Fruit fly (Drosophila melanogaster) whole organism, embryonic: Measurements from ENCODE around the gene CG33490.

Experiments
- B-H1 ChIP-seq: fragments of 200-800 bp; sonication (Bioruptor generic); IDR thresholded peaks from 3 replicates; pipeline ENCODE4 v1.3.6; 2022; ENCODE audit warnings: missing biosample characterization, missing genetic modification characterization
- CG10274 ChIP-seq: fragments of 200-800 bp; sonication (Bioruptor generic); optimal IDR thresholded peaks from 3 replicates; lab custom pipeline; 2017; ENCODE audit warnings: missing biosample characterization, mild to moderate bottlenecking, missing genetic modification characterization
- CG10431 ChIP-seq: fragments of 200-800 bp; sonication (Bioruptor generic); optimal IDR thresholded peaks from 3 replicates; lab custom pipeline; 2018; ENCODE audit warnings: missing biosample characterization, mild to moderate bottlenecking, missing genetic modification characterization
- CG11247 ChIP-seq: fragments of 200-800 bp; sonication (Bioruptor generic); IDR thresholded peaks from 2 replicates; pipeline ENCODE4 v1.3.6; 2022; ENCODE audit warnings: missing biosample characterization, missing genetic modification characterization
- CG13424 ChIP-seq: fragments of 200-800 bp; sonication (Bioruptor generic); optimal IDR thresholded peaks from 2 replicates; lab custom pipeline; 2019; ENCODE audit warnings: missing biosample characterization, mild to moderate bottlenecking, missing genetic modification characterization, moderate library complexity
- CG16815 ChIP-seq: fragments of 200-800 bp; sonication (Bioruptor generic); optimal IDR thresholded peaks from 3 replicates; lab custom pipeline; 2017; ENCODE audit warnings: missing biosample characterization, mild to moderate bottlenecking, missing genetic modification characterization
- CG16863 ChIP-seq: fragments of 200-800 bp; sonication (Bioruptor generic); optimal IDR thresholded peaks from 3 replicates; lab custom pipeline; 2016; ENCODE audit warnings: missing biosample characterization, missing genetic modification characterization
- CG17385 ChIP-seq: fragments of 200-800 bp; sonication (Bioruptor generic); optimal IDR thresholded peaks from 3 replicates; lab custom pipeline; 2018; ENCODE audit warnings: missing biosample characterization, mild to moderate bottlenecking, missing genetic modification characterization
- CG2202 ChIP-seq: fragments of 200-800 bp; sonication (Bioruptor generic); optimal IDR thresholded peaks from 2 replicates; lab custom pipeline; 2018; ENCODE audit warnings: missing biosample characterization, mild to moderate bottlenecking, missing genetic modification characterization
- CG2678 ChIP-seq: fragments of 200-800 bp; sonication (Bioruptor generic); optimal IDR thresholded peaks from 3 replicates; lab custom pipeline; 2019; ENCODE audit warnings: missing biosample characterization, mild to moderate bottlenecking, missing genetic modification characterization, moderate library complexity
- CG30431 ChIP-seq: fragments of 200-800 bp; sonication (Bioruptor generic); optimal IDR thresholded peaks from 2 replicates; lab custom pipeline; 2017; ENCODE audit warnings: missing biosample characterization, missing genetic modification characterization
- CG31224 ChIP-seq: fragments of 200-800 bp; sonication (Bioruptor generic); IDR thresholded peaks from 2 replicates; pipeline ENCODE4 v1.3.6; 2022; ENCODE audit warnings: missing biosample characterization, missing genetic modification characterization
- CG3407 ChIP-seq: fragments of 200-800 bp; sonication (Bioruptor generic); optimal IDR thresholded peaks from 2 replicates; lab custom pipeline; 2018; ENCODE audit warnings: missing biosample characterization, mild to moderate bottlenecking, missing genetic modification characterization
- CG4404 ChIP-seq: fragments of 200-800 bp; sonication (Bioruptor generic); IDR thresholded peaks from 2 replicates; pipeline ENCODE4 v1.3.6; 2022; ENCODE audit warnings: missing biosample characterization, missing genetic modification characterization
- CG4424 ChIP-seq: fragments of 200-800 bp; sonication (Bioruptor generic); optimal IDR thresholded peaks from 3 replicates; lab custom pipeline; 2016; ENCODE audit warnings: missing biosample characterization, missing genetic modification characterization
- CG4854 ChIP-seq: fragments of 200-800 bp; sonication (Bioruptor generic); optimal IDR thresholded peaks from 2 replicates; lab custom pipeline; 2016; ENCODE audit warnings: missing biosample characterization, missing genetic modification characterization, inconsistent platforms
- CG5180 ChIP-seq: fragments of 200-800 bp; sonication (Bioruptor generic); optimal IDR thresholded peaks from 3 replicates; lab custom pipeline; 2017; ENCODE audit warnings: missing biosample characterization, missing genetic modification characterization, mild to moderate bottlenecking, moderate library complexity, missing genetic modification reagents
- CG9437 ChIP-seq: fragments of 200-800 bp; sonication (Bioruptor generic); optimal IDR thresholded peaks from 2 replicates; lab custom pipeline; 2018; ENCODE audit warnings: missing biosample characterization, mild to moderate bottlenecking, missing genetic modification characterization
- D ChIP-seq, 2 experiments: fragments of 200-800 bp in 1 of 2; fragments of >200 bp in 1 of 2; sonication (Bioruptor generic) in 1 of 2; optimal IDR thresholded peaks; 2 replicates in 1 of 2; 3 replicates in 1 of 2; lab custom pipeline; 2017; ENCODE audit warnings: mild to moderate bottlenecking in 1 of 2, missing biosample characterization in 1 of 2, missing genetic modification characterization in 1 of 2, missing genetic modification reagents in 1 of 2
- D19B ChIP-seq: fragments of 200-800 bp; sonication (Bioruptor generic); optimal IDR thresholded peaks from 2 replicates; lab custom pipeline; 2017; ENCODE audit warnings: missing biosample characterization, mild to moderate bottlenecking, missing genetic modification characterization
- Gsc ChIP-seq: fragments of 200-800 bp; sonication (Bioruptor generic); IDR thresholded peaks from 2 replicates; pipeline ENCODE4 v1.3.6; 2022; ENCODE audit warnings: missing biosample characterization, missing genetic modification characterization
- HLH54F ChIP-seq: fragments of 200-800 bp; sonication (Bioruptor generic); optimal IDR thresholded peaks from 3 replicates; lab custom pipeline; 2016; ENCODE audit warnings: missing biosample characterization, missing genetic modification characterization
- Hmx ChIP-seq: fragments of 200-800 bp; sonication (Bioruptor generic); optimal IDR thresholded peaks from 2 replicates; lab custom pipeline; 2016; ENCODE audit warnings: missing biosample characterization, missing genetic modification characterization
- Hsf ChIP-seq: fragments of 200-800 bp; sonication (Bioruptor generic); optimal IDR thresholded peaks from 3 replicates; lab custom pipeline; 2016; ENCODE audit warnings: missing biosample characterization, missing genetic modification characterization
- MTF-1 ChIP-seq: fragments of 200-800 bp; sonication (Bioruptor generic); optimal IDR thresholded peaks from 2 replicates; lab custom pipeline; 2018; ENCODE audit warnings: missing biosample characterization, mild to moderate bottlenecking, missing genetic modification characterization, borderline replicate concordance
- Mad ChIP-seq: fragments of 200-800 bp; sonication (Bioruptor generic); optimal IDR thresholded peaks from 2 replicates; lab custom pipeline; 2016; ENCODE audit warnings: missing biosample characterization, missing genetic modification characterization
- Med ChIP-seq: fragments of 200-800 bp; sonication (Bioruptor generic); peaks from one replicate; lab custom pipeline; 2016; ENCODE audit warnings: missing biosample characterization, missing genetic modification characterization, mild to moderate bottlenecking, inconsistent platforms, moderate library complexity
- Nf-YA ChIP-seq: fragments of 200-800 bp; sonication (Bioruptor generic); IDR thresholded peaks from 2 replicates; pipeline ENCODE4 v1.3.6; 2022; ENCODE audit warnings: missing biosample characterization, missing genetic modification characterization
- PHDP ChIP-seq: fragments of 200-800 bp; sonication (Bioruptor generic); optimal IDR thresholded peaks from 3 replicates; lab custom pipeline; 2018; ENCODE audit warnings: missing biosample characterization, mild to moderate bottlenecking, missing genetic modification characterization, moderate library complexity
- Usf ChIP-seq: fragments of 200-800 bp; sonication (Bioruptor generic); optimal IDR thresholded peaks from 2 replicates; lab custom pipeline; 2017; ENCODE audit warnings: missing genotype, missing biosample characterization, missing genetic modification characterization
- Xrp1 ChIP-seq: fragments of 200-800 bp; sonication (Bioruptor generic); IDR thresholded peaks from 2 replicates; pipeline ENCODE4 v1.3.6; 2022; ENCODE audit warnings: missing biosample characterization, missing genetic modification characterization
- chn ChIP-seq: fragments of 200-800 bp; sonication (Bioruptor generic); optimal IDR thresholded peaks from 2 replicates; lab custom pipeline; 2016; ENCODE audit warnings: missing biosample characterization, missing genetic modification characterization
- fd64A ChIP-seq: fragments of 200-800 bp; sonication (Bioruptor generic); optimal IDR thresholded peaks from 3 replicates; lab custom pipeline; 2018; ENCODE audit warnings: missing biosample characterization, mild to moderate bottlenecking, missing genetic modification characterization
- fd96Cb ChIP-seq: fragments of 200-800 bp; sonication (Bioruptor generic); optimal IDR thresholded peaks from 2 replicates; lab custom pipeline; 2018; ENCODE audit warnings: missing biosample characterization, mild to moderate bottlenecking, missing genetic modification characterization, moderate library complexity
- ind ChIP-seq: fragments of 200-800 bp; sonication (Bioruptor generic); optimal IDR thresholded peaks from 3 replicates; lab custom pipeline; 2016; ENCODE audit warnings: missing biosample characterization, missing genetic modification characterization
- kah ChIP-seq: fragments of 200-800 bp; sonication (Bioruptor generic); optimal IDR thresholded peaks from 2 replicates; lab custom pipeline; 2018; ENCODE audit warnings: missing biosample characterization, mild to moderate bottlenecking, missing genetic modification characterization
- nau ChIP-seq: fragments of 200-800 bp; sonication (Bioruptor generic); optimal IDR thresholded peaks from 3 replicates; lab custom pipeline; 2017; ENCODE audit warnings: missing biosample characterization, mild to moderate bottlenecking, missing genetic modification characterization, missing genetic modification reagents
- nerfin-1 ChIP-seq: fragments of 200-800 bp; sonication (Bioruptor generic); optimal IDR thresholded peaks from 3 replicates; lab custom pipeline; 2019; ENCODE audit warnings: missing biosample characterization, mild to moderate bottlenecking, missing genetic modification characterization, moderate library complexity
- odd ChIP-seq: fragments of 200-800 bp; sonication (Bioruptor generic); optimal IDR thresholded peaks from 2 replicates; lab custom pipeline; 2017; ENCODE audit warnings: missing biosample characterization, mild to moderate bottlenecking, missing genetic modification characterization
- onecut ChIP-seq: fragments of 200-800 bp; sonication (Bioruptor generic); IDR thresholded peaks from 2 replicates; pipeline ENCODE4 v1.3.6; 2022; ENCODE audit warnings: missing biosample characterization, missing genetic modification characterization
- sens-2 ChIP-seq: fragments of 200-800 bp; sonication (Bioruptor generic); IDR thresholded peaks from 2 replicates; pipeline ENCODE4 v1.3.6; 2022; ENCODE audit warnings: missing biosample characterization, missing genetic modification characterization
- sima ChIP-seq: fragments of 200-800 bp; sonication (Bioruptor generic); optimal IDR thresholded peaks from 2 replicates; lab custom pipeline; 2016; ENCODE audit warnings: missing biosample characterization, missing genetic modification characterization
- sisA ChIP-seq: fragments of 200-800 bp; sonication (Bioruptor generic); IDR thresholded peaks from 2 replicates; pipeline ENCODE4 v1.3.6; 2022; ENCODE audit warnings: missing biosample characterization, missing genetic modification characterization
- sqz ChIP-seq: fragments of 200-800 bp; sonication (Bioruptor generic); optimal IDR thresholded peaks from 3 replicates; lab custom pipeline; 2018; ENCODE audit warnings: missing biosample characterization, mild to moderate bottlenecking, missing genetic modification characterization
- stc ChIP-seq: fragments of 200-800 bp; sonication (Bioruptor generic); IDR thresholded peaks from 2 replicates; pipeline ENCODE4 v1.3.6; 2022; ENCODE audit warnings: missing biosample characterization, missing genetic modification characterization
- unc-4 ChIP-seq: fragments of 200-800 bp; sonication (Bioruptor generic); IDR thresholded peaks from 2 replicates; pipeline ENCODE4 v1.3.6; 2022; ENCODE audit warnings: missing biosample characterization, missing genetic modification characterization; ENCODE audit not compliant: partially characterized antibody
- wek ChIP-seq: fragments of 200-800 bp; sonication (Bioruptor generic); optimal IDR thresholded peaks from 3 replicates; lab custom pipeline; 2018; ENCODE audit warnings: missing biosample characterization, mild to moderate bottlenecking, missing genetic modification characterization, moderate library complexity
- wor ChIP-seq: fragments of 200-800 bp; sonication (Bioruptor generic); IDR thresholded peaks from 2 replicates; pipeline ENCODE4 v1.3.6; 2022; ENCODE audit warnings: missing biosample characterization, missing genetic modification characterization

Gene CG33490

dm6 chr3L:11587720-11588580 is 13.5 kb upstream of the CG33490 start, which contains the start of gene rt (continued):
- TF ChIP-seq Nf-YA (peak; percentile 58; the same call in 1 of the 2 replicates), fd64A (GFP tag; lab: Kevin White, UChicago) (peak; percentile 24), unc-4 (GFP tag; lab: Robert Waterston, UW) (no peak), Usf (peak; percentile 22), kah (GFP tag; lab: Kevin White, UChicago) (no peak), D19B (no peak), CG3407 (peak; percentile 68), ind (peak; percentile 47), Gsc (no peak; the same call in 1 of the 2 replicates), onecut (peak; percentile 46), sqz (GFP tag; lab: Kevin White, UChicago) (peak; percentile 31), PHDP (tag; lab: Kevin White, UChicago) (peak; percentile 41), chn (GFP tag; lab: Kevin White, UChicago) (peak; percentile 55), Xrp1 (GFP tag; lab: Robert Waterston, UW) (peak; percentile 75), sisA (peak; percentile 63), CG16863 (GFP tag; lab: Kevin White, UChicago) (peak; percentile 38), HLH54F (GFP tag; lab: Kevin White, UChicago) (no peak), D (optimal IDR thresholded peaks at IDR 0.05; lab: Kevin White, UChicago) (no peak), D (GFP tag; optimal IDR thresholded peaks at IDR 0.05; lab: Kevin White, UChicago) (peak; percentile 57), CG4854 (GFP tag; lab: Kevin White, UChicago) (peak; percentile 4), nau (GFP tag; lab: Kevin White, UChicago) (peak; percentile 33), wek (GFP tag; lab: Kevin White, UChicago) (no peak), stc (0 out of 2 replicates have a peak, but pooled peaks have one; percentile 24), sens-2 (GFP tag; lab: Robert Waterston, UW) (peak; percentile 27; the same call in 1 of the 2 replicates), Mad (GFP tag; lab: Kevin White, UChicago) (peak; percentile 27), Med (GFP tag; lab: Kevin White, UChicago) (peak; percentile 52), Hsf (peak; percentile 63), CG31224 (GFP tag; lab: Robert Waterston, UW) (peak; percentile 29; the same call in 1 of the 2 replicates), CG13424 (tag; lab: Kevin White, UChicago) (peak; percentile 70), CG11247 (GFP tag; lab: Robert Waterston, UW) (no peak), Hmx (GFP tag; lab: Kevin White, UChicago) (no peak), CG17385 (GFP tag; lab: Kevin White, UChicago) (peak; percentile 50), CG10274 (GFP tag; lab: Kevin White, UChicago) (peak; percentile 3), CG4424 (GFP tag; lab: Kevin White, UChicago) (peak; percentile 66), CG16815 (GFP tag; lab: Kevin White, UChicago) (peak; percentile 56), odd (peak; percentile 25), wor (peak; percentile 42; the same call in 1 of the 2 replicates), CG10431 (GFP tag; lab: Kevin White, UChicago) (peak; percentile 17), CG9437 (peak; percentile 21), CG2678 (tag; lab: Kevin White, UChicago) (peak; percentile 68), B-H1 (GFP tag; lab: Robert Waterston, UW) (peak; percentile 26; the same call in 1 of the 3 replicates), MTF-1 (GFP tag; lab: Kevin White, UChicago) (peak; percentile 13), CG5180 (GFP tag; lab: Kevin White, UChicago) (no peak), CG4404 (GFP tag; lab: Robert Waterston, UW) (peak; percentile 44), nerfin-1 (peak; percentile 70), CG2202 (tag; lab: Kevin White, UChicago) (peak; percentile 55), fd96Cb (peak; percentile 60), CG30431 (peak; percentile 31), sima (GFP tag; lab: Kevin White, UChicago) (no peak)
